Fruit fly (Drosophila melanogaster): ENCODE measurements around the gene Adh.

dm6 chr2L:14570843-14571242 is 44.5 kb upstream of the Adh start:
- TF ChIP-seq CG8319 (GFP tag; optimal IDR thresholded peaks at IDR 0.05) (no peak), dsx (GFP tag; optimal IDR thresholded peaks at IDR 0.05; ENCODE audit: poor library complexity, severe bottlenecking) (no peak)
